Worm (Caenorhabditis elegans) whole organism, L4 larva: ENCODE measurements around the gene C26F1.1.

Experiments used
- F10B5.3 ChIP-seq: sonication (generic microtip); optimal IDR thresholded peaks from 2 replicates; lab custom pipeline; 2016; ENCODE audit warnings: mild to moderate bottlenecking, missing genetic modification characterization, missing compliant biosample characterization
- F37D6.2 ChIP-seq: sonication (generic microtip); optimal IDR thresholded peaks from 2 replicates; lab custom pipeline; 2016; ENCODE audit warnings: mild to moderate bottlenecking, missing genetic modification characterization, missing compliant biosample characterization
- F44E2.7 ChIP-seq: fragments of 200-800 bp; sonication (Bioruptor generic); IDR thresholded peaks from 2 replicates; pipeline ENCODE4 v2.1.2; 2022; ENCODE audit warnings: missing genetic modification characterization, missing compliant biosample characterization
- F49E8.2 ChIP-seq: sonication (generic microtip); optimal IDR thresholded peaks from 2 replicates; lab custom pipeline; 2016; ENCODE audit warnings: missing compliant biosample characterization, mild to moderate bottlenecking, missing genetic modification characterization, borderline replicate concordance
- T26A8.4 ChIP-seq: fragments of 200-800 bp; sonication (Bioruptor generic); IDR thresholded peaks from 2 replicates; pipeline ENCODE4 v1.3.6; 2022; ENCODE audit warnings: missing genetic modification characterization, missing compliant biosample characterization
- Y105C5A.15 ChIP-seq: fragments of 200-800 bp; sonication (Bioruptor generic); IDR thresholded peaks from 2 replicates; pipeline ENCODE4 v1.3.6; 2022; ENCODE audit warnings: missing genetic modification characterization, missing compliant biosample characterization
- Y75B8A.6 ChIP-seq: fragments of 200-800 bp; sonication (Bioruptor generic); IDR thresholded peaks from 2 replicates; pipeline ENCODE4 v1.3.6; 2022; ENCODE audit warnings: missing genetic modification reagents, missing genetic modification characterization, missing compliant biosample characterization
- aha-1 ChIP-seq: fragments of 150-350 bp; peaks from one replicate; lab custom pipeline; 2014; ENCODE audit warnings: missing biosample characterization, missing genetic modification characterization
- ama-1 ChIP-seq: fragments of 150-350 bp; optimal IDR thresholded peaks from 2 replicates; lab custom pipeline; 2014; ENCODE audit warnings: inconsistent platforms, mixed read lengths
- arid-1 ChIP-seq: fragments of 200-800 bp; sonication (Bioruptor generic); conservative IDR thresholded peaks from 2 replicates; pipeline ENCODE4 v1.3.6; 2022; ENCODE audit warnings: missing genetic modification reagents, missing genetic modification characterization, missing compliant biosample characterization
- ceh-28 ChIP-seq: fragments of 150-350 bp; optimal IDR thresholded peaks from 2 replicates; lab custom pipeline; 2014; ENCODE audit warnings: missing biosample characterization, missing genetic modification reagents, missing genetic modification characterization
- daf-8 ChIP-seq: fragments of 200-800 bp; sonication (Bioruptor generic); IDR thresholded peaks from 2 replicates; pipeline ENCODE4 v1.3.6; 2022; ENCODE audit warnings: missing genetic modification characterization, missing compliant biosample characterization
- dmd-8 ChIP-seq: fragments of 200-800 bp; sonication (Bioruptor generic); IDR thresholded peaks from 2 replicates; pipeline ENCODE4 v1.3.6; 2022; ENCODE audit warnings: missing genetic modification characterization, missing compliant biosample characterization
- egl-27 ChIP-seq: sonication (generic microtip); optimal IDR thresholded peaks from 3 replicates; lab custom pipeline; 2017; ENCODE audit warnings: missing biosample characterization, missing genetic modification reagents, missing genetic modification characterization
- egl-43 ChIP-seq: fragments of 200-800 bp; sonication (Bioruptor generic); IDR thresholded peaks from 2 replicates; pipeline ENCODE4 v1.3.6; 2022; ENCODE audit warnings: missing genetic modification reagents, missing genetic modification characterization, missing compliant biosample characterization
- fkh-10 ChIP-seq: fragments of 150-350 bp; optimal IDR thresholded peaks from 2 replicates; lab custom pipeline; 2014; ENCODE audit warnings: missing biosample characterization, missing genetic modification reagents, missing genetic modification characterization
- jun-1 ChIP-seq: fragments of 150-350 bp; optimal IDR thresholded peaks from 2 replicates; lab custom pipeline; 2014; ENCODE audit warnings: missing biosample characterization, missing genetic modification reagents, missing genetic modification characterization
- lin-13 ChIP-seq: fragments of 150-350 bp; optimal IDR thresholded peaks from 2 replicates; lab custom pipeline; 2014; ENCODE audit warnings: missing biosample characterization, missing genetic modification reagents, missing genetic modification characterization
- lin-38 ChIP-seq: fragments of 200-800 bp; sonication (Bioruptor generic); IDR thresholded peaks from 2 replicates; pipeline ENCODE4 v1.3.6; 2022; ENCODE audit warnings: missing genetic modification reagents, missing genetic modification characterization, missing compliant biosample characterization
- mdl-1 ChIP-seq, 2 experiments: fragments of 150-350 bp in 1 of 2; sonication (generic microtip) in 1 of 2; optimal IDR thresholded peaks; 2 replicates each; lab custom pipeline; 2014 to 2017; ENCODE audit warnings: missing biosample characterization in 2 of 2, missing genetic modification characterization in 2 of 2
- mdt-29 ChIP-seq: fragments of 200-800 bp; sonication (Bioruptor generic); IDR thresholded peaks from 2 replicates; pipeline ENCODE4 v1.3.6; 2022; ENCODE audit warnings: missing genetic modification reagents, missing genetic modification characterization, missing compliant biosample characterization
- mes-2 ChIP-seq: sonication (generic microtip); optimal IDR thresholded peaks from 2 replicates; lab custom pipeline; 2016; ENCODE audit warnings: missing genotype, mild to moderate bottlenecking, missing genetic modification characterization, missing compliant biosample characterization; ENCODE audit not compliant: poor library complexity, severe bottlenecking
- nhr-11 ChIP-seq: fragments of 150-350 bp; optimal IDR thresholded peaks from 2 replicates; lab custom pipeline; 2014; ENCODE audit warnings: missing biosample characterization, missing genetic modification characterization
- nhr-28 ChIP-seq: fragments of 150-350 bp; optimal IDR thresholded peaks from 2 replicates; lab custom pipeline; 2014; ENCODE audit warnings: missing biosample characterization, missing genetic modification characterization
- nhr-41 ChIP-seq: fragments of 200-800 bp; sonication (Bioruptor generic); IDR thresholded peaks from 2 replicates; pipeline ENCODE4 v1.3.6; 2022; ENCODE audit warnings: missing genetic modification reagents, missing genetic modification characterization, missing compliant biosample characterization
- pha-4 ChIP-seq, 2 experiments: fragments of 150-350 bp in 1 of 2; fragments of 200-800 bp in 1 of 2; sonication (Bioruptor generic) in 1 of 2; IDR thresholded peaks in 1 of 2; optimal IDR thresholded peaks in 1 of 2; 2 replicates each; pipeline versions ENCODE4 v1.3.6 to Lab custom; 2014 to 2022; ENCODE audit warnings: missing genetic modification characterization in 2 of 2, missing genetic modification reagents in 2 of 2, missing biosample characterization in 1 of 2, missing compliant biosample characterization in 1 of 2
- pqm-1 ChIP-seq: sonication (generic microtip); optimal IDR thresholded peaks from 2 replicates; lab custom pipeline; 2017; ENCODE audit warnings: missing biosample characterization, missing genetic modification characterization
- rbr-2 ChIP-seq: sonication (generic microtip); optimal IDR thresholded peaks from 2 replicates; lab custom pipeline; 2016; ENCODE audit warnings: missing genotype, missing genetic modification characterization, missing compliant biosample characterization
- sdz-12 ChIP-seq: fragments of 200-800 bp; sonication (Bioruptor generic); optimal IDR thresholded peaks from 2 replicates; lab custom pipeline; 2018; ENCODE audit warnings: mild to moderate bottlenecking, missing genetic modification characterization, missing compliant biosample characterization
- snpc-1.2 ChIP-seq: fragments of 200-800 bp; sonication (Bioruptor generic); IDR thresholded peaks from 2 replicates; pipeline ENCODE4 v1.3.6; 2022; ENCODE audit warnings: missing genetic modification reagents, missing genetic modification characterization, missing compliant biosample characterization
- snpc-4 ChIP-seq: fragments of 150-350 bp; optimal IDR thresholded peaks from 2 replicates; lab custom pipeline; 2014; ENCODE audit warnings: missing biosample characterization, missing genetic modification characterization
- spr-1 ChIP-seq: sonication (generic microtip); optimal IDR thresholded peaks from 2 replicates; lab custom pipeline; 2016; ENCODE audit warnings: mild to moderate bottlenecking, missing genetic modification characterization, missing compliant biosample characterization
- spr-3 ChIP-seq: fragments of 200-800 bp; sonication (Bioruptor generic); optimal IDR thresholded peaks from 2 replicates; lab custom pipeline; 2018; ENCODE audit warnings: mild to moderate bottlenecking, missing genetic modification characterization, missing compliant biosample characterization
- unc-130 ChIP-seq: sonication (generic microtip); optimal IDR thresholded peaks from 2 replicates; lab custom pipeline; 2016; ENCODE audit warnings: missing genetic modification reagents, missing genetic modification characterization, missing compliant biosample characterization
- unc-39 ChIP-seq: sonication (generic microtip); optimal IDR thresholded peaks from 2 replicates; lab custom pipeline; 2017; ENCODE audit warnings: missing biosample characterization, missing genetic modification characterization
- unc-62 ChIP-seq, 3 experiments: fragments of 150-350 bp in 1 of 3; sonication (generic microtip); optimal IDR thresholded peaks in 2 of 3; peaks in 1 of 3; 1 replicate in 1 of 3; 2 replicates in 2 of 3; lab custom pipeline; 2014 to 2017; ENCODE audit warnings: missing biosample characterization in 3 of 3, missing genetic modification characterization in 3 of 3, missing genetic modification reagents in 3 of 3, missing genotype in 1 of 3
- zfp-2 ChIP-seq: sonication (generic microtip); optimal IDR thresholded peaks from 2 replicates; lab custom pipeline; 2016; ENCODE audit warnings: mild to moderate bottlenecking, missing genetic modification characterization, missing compliant biosample characterization

The C26F1.1 gene

ce11 chrV:7776029-7776628, 9.1 kb upstream of the C26F1.1 start, which contains the start of the genes rpl-39 and rps-30 (continued):
- TF ChIP-seq arid-1 (0 out of 2 replicates have a peak, but pooled peaks have one; percentile 26), fkh-10 (GFP tag; lab: Kevin White, UChicago) (peak; percentile 61), unc-62 (GFP tag; optimal IDR thresholded peaks at IDR 0.05 in 1 of 2; lab: Kevin White, UChicago) (no peak), unc-62 (tag; optimal IDR thresholded peaks at IDR 0.05; lab: Kevin White, UChicago) (no peak)

ce11 chrV:7777098-7777497, 8.1 kb upstream of the C26F1.1 start, which contains the start of gene C26F1.3:
TSS of gene C26F1.3 (plus strand) at chrV:7777300.
- TF ChIP-seq sdz-12 (GFP tag; lab: Kevin White, UChicago) (no peak), F10B5.3 (tag; lab: Kevin White, UChicago) (no peak), Y105C5A.15 (GFP tag; lab: Robert Waterston, UW) (peak; percentile 35; the same call in 1 of the 2 replicates), dmd-8 (GFP tag; lab: Robert Waterston, UW) (0 out of 2 replicates have a peak, but pooled peaks have one; percentile 27), mes-2 (peak; percentile 4), Y75B8A.6 (GFP tag; lab: Robert Waterston, UW) (0 out of 2 replicates have a peak, but pooled peaks have one; percentile 42), mdt-29 (GFP tag; lab: Robert Waterston, UW) (0 out of 2 replicates have a peak, but pooled peaks have one; percentile 16), lin-38 (GFP tag; lab: Robert Waterston, UW) (peak; percentile 29; the same call in 1 of the 2 replicates), egl-27 (tag; lab: Kevin White, UChicago) (no peak), ama-1 (lab: Kevin White, UChicago) (peak; percentile 60), arid-1 (0 out of 2 replicates have a peak, but pooled peaks have one; percentile 29), snpc-1.2 (GFP tag; lab: Robert Waterston, UW) (peak; percentile 12; the same call in 1 of the 2 replicates), mdl-1 (tag; optimal IDR thresholded peaks at IDR 0.05; lab: Kevin White, UChicago) (no peak)
- TF ChIP-seq, all 104 proteins: peak for 9

ce11 chrV:7778999-7779398, 6.2 kb upstream of the C26F1.1 start:
- no peak for TF ChIP-seq daf-8 (GFP tag; lab: Robert Waterston, UW)
- peak; percentile 48; the same call in 1 of the 2 replicates for TF ChIP-seq lin-38 (GFP tag; lab: Robert Waterston, UW)
- TF ChIP-seq spr-1 (tag; lab: Kevin White, UChicago): no peak
- TF ChIP-seq pha-4 (GFP tag; IDR thresholded peaks at IDR 0.05; lab: Robert Waterston, UW): 0 out of 2 replicates have a peak, but pooled peaks have one; percentile 12
- no peak for TF ChIP-seq pha-4 (tag; optimal IDR thresholded peaks at IDR 0.05; lab: Kevin White, UChicago)
- no peak for TF ChIP-seq spr-3 (GFP tag; lab: Kevin White, UChicago)
- peak; percentile 57 for TF ChIP-seq aha-1 (tag; lab: Kevin White, UChicago)
- peak; percentile 37 for TF ChIP-seq nhr-28 (tag; lab: Kevin White, UChicago)
- TF ChIP-seq F49E8.2 (tag; lab: Kevin White, UChicago): peak; percentile 39
- no peak for TF ChIP-seq pqm-1 (tag; lab: Kevin White, UChicago)
- no peak for TF ChIP-seq F44E2.7
- TF ChIP-seq dmd-8 (GFP tag; lab: Robert Waterston, UW): no peak
- no peak for TF ChIP-seq unc-39 (tag; lab: Kevin White, UChicago)

- TF ChIP-seq nhr-41: no peak
- TF ChIP-seq egl-43 (GFP tag; lab: Robert Waterston, UW): no peak
- TF ChIP-seq T26A8.4 (GFP tag; lab: Robert Waterston, UW): no peak
- no peak for TF ChIP-seq daf-8 (GFP tag; lab: Robert Waterston, UW)
- TF ChIP-seq jun-1: no peak
- no peak for TF ChIP-seq nhr-11
- no peak for TF ChIP-seq zfp-2 (tag; lab: Kevin White, UChicago)
- no peak for TF ChIP-seq rbr-2 (tag; lab: Kevin White, UChicago)
- TF ChIP-seq unc-130 (GFP tag; lab: Kevin White, UChicago): no peak
- TF ChIP-seq F37D6.2 (tag; lab: Kevin White, UChicago): no peak
- no peak for TF ChIP-seq ceh-28 (tag; lab: Kevin White, UChicago)
- TF ChIP-seq lin-13 (GFP tag; lab: Kevin White, UChicago): no peak
- no peak for TF ChIP-seq snpc-4 (tag; lab: Kevin White, UChicago)
Observed at ce11 chrV:7781511-7781910, 3.7 kb upstream of the C26F1.1 start, which contains the start of gene cyp-32A1. TSS of gene cyp-32A1 (plus strand) at chrV:7781811.
